Worm (Caenorhabditis elegans) whole organism, early embryonic: ENCODE measurements around the gene C35A11.2.

ENCODE experiments used
- B0310.2 ChIP-seq: sonication (generic microtip); optimal IDR thresholded peaks from 2 replicates; lab custom pipeline; 2016; ENCODE audit warnings: mild to moderate bottlenecking, missing genetic modification characterization, missing compliant biosample characterization
- F13C5.2 ChIP-seq: sonication (generic microtip); optimal IDR thresholded peaks from 2 replicates; lab custom pipeline; 2017; ENCODE audit warnings: mild to moderate bottlenecking, missing genetic modification characterization, inconsistent platforms, missing compliant biosample characterization
- aly-1 ChIP-seq: sonication (generic microtip); optimal IDR thresholded peaks from 2 replicates; lab custom pipeline; 2016; ENCODE audit warnings: missing genetic modification characterization, missing compliant biosample characterization
- ama-1 ChIP-seq: fragments of 150-350 bp; optimal IDR thresholded peaks from 2 replicates; lab custom pipeline; 2014
- flt-1 ChIP-seq: fragments of 200-800 bp; sonication (Bioruptor generic); IDR thresholded peaks from 2 replicates; pipeline ENCODE4 v1.3.6; 2022; ENCODE audit warnings: missing genetic modification characterization, missing compliant biosample characterization
- hmbx-1 ChIP-seq: sonication (generic microtip); optimal IDR thresholded peaks from 2 replicates; lab custom pipeline; 2016; ENCODE audit warnings: mild to moderate bottlenecking, missing genetic modification characterization, missing compliant biosample characterization
- hnd-1 ChIP-seq: sonication (generic microtip); optimal IDR thresholded peaks from 2 replicates; lab custom pipeline; 2016; ENCODE audit warnings: missing genetic modification characterization, missing compliant biosample characterization
- pes-1 ChIP-seq: fragments of 200-800 bp; sonication (Bioruptor generic); IDR thresholded peaks from 2 replicates; pipeline ENCODE4 v1.3.6; 2022; ENCODE audit warnings: missing genetic modification reagents, missing genetic modification characterization, missing compliant biosample characterization
- scrt-1 ChIP-seq: fragments of 200-800 bp; sonication (Bioruptor generic); IDR thresholded peaks from 2 replicates; pipeline ENCODE4 v1.3.6; 2022; ENCODE audit warnings: missing genetic modification characterization, missing compliant biosample characterization
- tbx-11 ChIP-seq: fragments of 200-800 bp; sonication (Bioruptor generic); IDR thresholded peaks from 2 replicates; pipeline ENCODE4 v1.3.6; 2022; ENCODE audit warnings: missing genetic modification characterization, missing compliant biosample characterization
- tbx-37 ChIP-seq: fragments of 200-800 bp; sonication (Bioruptor generic); conservative IDR thresholded peaks from 2 replicates; pipeline ENCODE4 v1.3.6; 2022; ENCODE audit warnings: missing genetic modification reagents, missing genetic modification characterization, missing compliant biosample characterization

DNA sequence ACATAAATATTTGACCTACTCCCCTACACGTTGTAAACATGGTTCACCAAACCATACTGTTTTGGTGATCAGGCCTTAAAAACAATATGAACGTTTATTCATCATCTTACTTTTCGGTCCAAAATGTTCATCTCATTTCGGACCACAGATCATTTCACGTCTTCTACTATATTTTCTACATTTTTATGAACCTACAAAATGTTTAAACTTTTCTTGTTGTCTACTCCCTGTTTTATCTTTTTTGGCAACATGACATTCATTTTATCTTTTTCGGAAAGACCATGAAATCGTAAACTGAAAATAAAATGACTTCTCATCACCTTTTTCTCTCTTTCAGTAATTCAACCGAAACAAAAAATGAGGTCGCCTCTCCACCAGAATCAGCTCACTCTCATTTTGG is 41.8 kb downstream of the C35A11.2 start, which contains the start of gene rhr-1:
- TF ChIP-seq scrt-1 (GFP tag; lab: Robert Waterston, UW) (no peak), aly-1 (tag; lab: Kevin White, UChicago) (no peak), ama-1 (lab: Kevin White, UChicago) (no peak), B0310.2 (tag; lab: Kevin White, UChicago) (no peak), hnd-1 (tag; lab: Kevin White, UChicago) (no peak), flt-1 (no peak), F13C5.2 (tag; lab: Kevin White, UChicago) (no peak), tbx-37 (GFP tag; lab: Robert Waterston, UW) (no peak), tbx-11 (GFP tag; lab: Robert Waterston, UW) (no peak), pes-1 (GFP tag; lab: Robert Waterston, UW) (no peak), hmbx-1 (tag; lab: Kevin White, UChicago) (no peak)
